Worm (Caenorhabditis elegans) whole organism, L3 larva: ENCODE results near the gene C29E4.17.

ENCODE experiments used
- R02D3.7 ChIP-seq: fragments of 150-350 bp; optimal IDR thresholded peaks from 2 replicates; lab custom pipeline; 2014; ENCODE audit warnings: missing biosample characterization, missing genetic modification characterization
- ZK546.5 ChIP-seq: sonication (generic microtip); optimal IDR thresholded peaks from 2 replicates; lab custom pipeline; 2017; ENCODE audit warnings: missing biosample characterization, missing genetic modification characterization
- aly-2 ChIP-seq: fragments of 150-350 bp; optimal IDR thresholded peaks from 2 replicates; lab custom pipeline; 2014; ENCODE audit warnings: missing biosample characterization, missing genetic modification characterization
- ceh-16 ChIP-seq: sonication (generic microtip); optimal IDR thresholded peaks from 2 replicates; lab custom pipeline; 2017; ENCODE audit warnings: missing biosample characterization, missing genetic modification characterization
- ceh-9 ChIP-seq: sonication (generic microtip); optimal IDR thresholded peaks from 2 replicates; lab custom pipeline; 2018; ENCODE audit warnings: missing biosample characterization, missing genetic modification characterization
- daf-12 ChIP-seq: fragments of 150-350 bp; optimal IDR thresholded peaks from 2 replicates; lab custom pipeline; 2014; ENCODE audit warnings: missing biosample characterization, missing genetic modification reagents, missing genetic modification characterization
- egl-27 ChIP-seq: sonication (generic microtip); optimal IDR thresholded peaks from 4 replicates; lab custom pipeline; 2017; ENCODE audit warnings: missing biosample characterization, missing genetic modification reagents, missing genetic modification characterization
- elt-1 ChIP-seq: fragments of 150-350 bp; optimal IDR thresholded peaks from 2 replicates; lab custom pipeline; 2014; ENCODE audit warnings: missing biosample characterization, missing genetic modification characterization
- elt-2 ChIP-seq: sonication (generic microtip); optimal IDR thresholded peaks from 2 replicates; lab custom pipeline; 2016; ENCODE audit warnings: missing genetic modification reagents, mild to moderate bottlenecking, missing genetic modification characterization, missing compliant biosample characterization
- elt-3 ChIP-seq, 3 experiments: fragments of 150-350 bp in 1 of 3; sonication (generic microtip) in 2 of 3; optimal IDR thresholded peaks; 2 replicates in 2 of 3; 4 replicates in 1 of 3; lab custom pipeline; 2014 to 2017; ENCODE audit warnings: missing biosample characterization in 3 of 3, missing genetic modification characterization in 3 of 3
- fkh-10 ChIP-seq: sonication (generic microtip); optimal IDR thresholded peaks from 2 replicates; lab custom pipeline; 2017; ENCODE audit warnings: missing biosample characterization, missing genetic modification reagents, missing genetic modification characterization
- fkh-2 ChIP-seq: fragments of 150-350 bp; optimal IDR thresholded peaks from 2 replicates; lab custom pipeline; 2014; ENCODE audit warnings: missing biosample characterization, missing genetic modification reagents, missing genetic modification characterization
- fos-1 ChIP-seq: fragments of 150-350 bp; optimal IDR thresholded peaks from 2 replicates; lab custom pipeline; 2014; ENCODE audit warnings: missing biosample characterization, missing genetic modification characterization
- hmg-11 ChIP-seq: sonication (generic microtip); optimal IDR thresholded peaks from 2 replicates; lab custom pipeline; 2016; ENCODE audit warnings: missing genetic modification characterization, missing compliant biosample characterization
- lin-15B ChIP-seq: fragments of 150-350 bp; optimal IDR thresholded peaks from 2 replicates; lab custom pipeline; 2014; ENCODE audit warnings: missing biosample characterization, missing genetic modification characterization
- lin-39 ChIP-seq: fragments of 150-350 bp; optimal IDR thresholded peaks from 2 replicates; lab custom pipeline; 2018; ENCODE audit warnings: missing biosample characterization, missing genetic modification reagents, missing genetic modification characterization
- mdl-1 ChIP-seq: fragments of 150-350 bp; optimal IDR thresholded peaks from 2 replicates; lab custom pipeline; 2014; ENCODE audit warnings: missing biosample characterization, missing genetic modification characterization
- nfya-1 ChIP-seq: sonication (generic microtip); optimal IDR thresholded peaks from 2 replicates; lab custom pipeline; 2017; ENCODE audit warnings: missing genetic modification characterization, mild to moderate bottlenecking, missing compliant biosample characterization, antibody characterized with exemption, moderate library complexity; ENCODE audit not compliant: insufficient read depth
- nhr-11 ChIP-seq: fragments of 150-350 bp; optimal IDR thresholded peaks from 2 replicates; lab custom pipeline; 2014; ENCODE audit warnings: missing biosample characterization, missing genetic modification characterization
- nhr-12 ChIP-seq: fragments of 150-350 bp; optimal IDR thresholded peaks from 2 replicates; lab custom pipeline; 2014; ENCODE audit warnings: missing biosample characterization, missing genetic modification characterization
- nhr-23 ChIP-seq: fragments of 150-350 bp; optimal IDR thresholded peaks from 2 replicates; lab custom pipeline; 2014; ENCODE audit warnings: missing biosample characterization, missing genetic modification reagents, missing genetic modification characterization
- nhr-25 ChIP-seq: sonication (generic microtip); optimal IDR thresholded peaks from 2 replicates; lab custom pipeline; 2017; ENCODE audit warnings: missing biosample characterization, missing genetic modification characterization
- nhr-28 ChIP-seq: fragments of 150-350 bp; optimal IDR thresholded peaks from 2 replicates; lab custom pipeline; 2014; ENCODE audit warnings: missing biosample characterization, missing genetic modification characterization
- nhr-43 ChIP-seq: sonication (generic microtip); optimal IDR thresholded peaks from 2 replicates; lab custom pipeline; 2016; ENCODE audit warnings: mild to moderate bottlenecking, missing genetic modification characterization, missing compliant biosample characterization; ENCODE audit not compliant: poor library complexity, severe bottlenecking
- nhr-67 ChIP-seq: fragments of 150-350 bp; optimal IDR thresholded peaks from 2 replicates; lab custom pipeline; 2014; ENCODE audit warnings: missing biosample characterization, missing genetic modification characterization
- nhr-76 ChIP-seq: fragments of 150-350 bp; sonication (generic microtip); optimal IDR thresholded peaks from 5 replicates; lab custom pipeline; 2014; ENCODE audit warnings: missing biosample characterization, missing genetic modification characterization
- nhr-77 ChIP-seq: fragments of 150-350 bp; optimal IDR thresholded peaks from 2 replicates; lab custom pipeline; 2014; ENCODE audit warnings: missing biosample characterization, missing genetic modification characterization
- pha-4 ChIP-seq: fragments of 150-350 bp; optimal IDR thresholded peaks from 2 replicates; lab custom pipeline; 2014; ENCODE audit warnings: missing biosample characterization, missing genetic modification reagents, missing genetic modification characterization
- sea-2 ChIP-seq: fragments of 150-350 bp; sonication (generic microtip); optimal IDR thresholded peaks from 4 replicates; lab custom pipeline; 2014; ENCODE audit warnings: missing biosample characterization, missing genetic modification reagents, missing genetic modification characterization
- skn-1 ChIP-seq: fragments of 150-350 bp; optimal IDR thresholded peaks from 2 replicates; lab custom pipeline; 2014; ENCODE audit warnings: missing biosample characterization, missing genetic modification characterization
- snpc-4 ChIP-seq: fragments of 150-350 bp; optimal IDR thresholded peaks from 2 replicates; lab custom pipeline; 2014; ENCODE audit warnings: missing biosample characterization, missing genetic modification characterization
- tbx-2 ChIP-seq: sonication (generic microtip); optimal IDR thresholded peaks from 2 replicates; lab custom pipeline; 2016; ENCODE audit warnings: mild to moderate bottlenecking, missing genetic modification characterization, missing compliant biosample characterization
- unc-39 ChIP-seq: sonication (generic microtip); optimal IDR thresholded peaks from 4 replicates; lab custom pipeline; 2017; ENCODE audit warnings: missing biosample characterization, missing genetic modification characterization
- zag-1 ChIP-seq: fragments of 150-350 bp; optimal IDR thresholded peaks from 2 replicates; lab custom pipeline; 2014; ENCODE audit warnings: missing biosample characterization, missing genetic modification characterization
- ztf-11 ChIP-seq: fragments of 150-350 bp; optimal IDR thresholded peaks from 2 replicates; lab custom pipeline; 2014; ENCODE audit warnings: missing biosample characterization, missing genetic modification characterization
- ztf-4 ChIP-seq: fragments of 150-350 bp; optimal IDR thresholded peaks from 2 replicates; lab custom pipeline; 2014; ENCODE audit warnings: missing biosample characterization, missing genetic modification characterization

Gene C29E4.17

ce11 chrIII:7919823-7920222 is 2.5 kb upstream of the C29E4.17 start, which contains the start of gene C29E4.14:
Gene C29E4.14 (plus strand): TSS chrIII:7920123.
- TF ChIP-seq mdl-1 (tag; lab: Kevin White, UChicago): no peak
- no peak for TF ChIP-seq nhr-43
- TF ChIP-seq fos-1 (tag; lab: Kevin White, UChicago): no peak
- TF ChIP-seq nhr-12: no peak

DNA sequence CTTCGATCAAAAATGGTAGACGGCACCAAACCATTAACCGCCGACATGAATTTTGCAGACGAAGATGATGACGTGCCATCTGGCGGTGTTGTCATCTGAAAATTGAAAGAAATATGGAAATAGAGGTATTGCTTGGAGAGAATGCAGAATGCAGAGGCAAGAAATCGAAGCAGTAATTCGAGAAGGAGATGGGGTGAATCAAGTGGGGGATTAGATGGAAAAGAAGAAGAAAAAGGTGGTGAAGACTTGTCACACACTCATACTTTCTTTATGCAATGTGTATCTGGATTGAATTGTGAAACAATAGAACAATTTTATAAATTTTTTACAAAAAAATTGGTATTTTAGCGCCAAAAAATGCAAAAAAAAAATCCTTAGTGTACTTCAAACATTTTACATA is 2.5 kb downstream of the C29E4.17 start, which contains the start of gene tag-250:
Gene tag-250 (minus strand): TSS at position 101 of the 400 bp plus-strand sequence.
- TF ChIP-seq elt-2 (tag; lab: Kevin White, UChicago): no peak
- no peak for TF ChIP-seq daf-12 (tag; lab: Kevin White, UChicago)
- TF ChIP-seq nhr-77 (tag; lab: Kevin White, UChicago): no peak
- TF ChIP-seq ceh-9 (tag; lab: Kevin White, UChicago): no peak
- TF ChIP-seq aly-2 (tag; lab: Kevin White, UChicago): no peak

- TF ChIP-seq pha-4 (tag; lab: Kevin White, UChicago): peak; percentile 48
- no peak for TF ChIP-seq tbx-2 (tag; lab: Kevin White, UChicago)
- TF ChIP-seq snpc-4 (tag; lab: Kevin White, UChicago): peak; percentile 3
These were observed 3.7 kb downstream of the C29E4.17 start for ce11 chrIII:7925968-7926367.

ce11 chrIII:7928549-7929129 is 6.3 kb downstream of the C29E4.17 start, which contains the start of the genes C29E4.13 and npp-15:
Gene C29E4.13 (minus strand): TSS chrIII:7928717.
Gene npp-15 (plus strand): TSS chrIII:7929043.
- TF ChIP-seq lin-15B (tag; lab: Kevin White, UChicago) (peak; percentile 61), nhr-23 (tag; lab: Kevin White, UChicago) (peak; percentile 13), nhr-67 (tag; lab: Kevin White, UChicago) (no peak), nhr-25 (peak; percentile 8), pha-4 (tag; lab: Kevin White, UChicago) (peak; percentile 71), elt-2 (tag; lab: Kevin White, UChicago) (peak; percentile 19), snpc-4 (tag; lab: Kevin White, UChicago) (peak; percentile 10), sea-2 (GFP tag; lab: Kevin White, UChicago) (no peak), nhr-12 (no peak), nhr-77 (tag; lab: Kevin White, UChicago) (no peak), ceh-16 (no peak), fkh-2 (no peak)

- peak; percentile 39 for TF ChIP-seq elt-2 (tag; lab: Kevin White, UChicago)
- TF ChIP-seq ZK546.5 (tag; lab: Kevin White, UChicago): no peak
These were observed 10.9 kb downstream of the C29E4.17 start, which contains the start of gene ran-2 for ce11 chrIII:7933235-7933634. Gene ran-2 (plus strand): TSS chrIII:7933535.

ce11 chrIII:7937548-7937947 is 15.2 kb downstream of the C29E4.17 start, which contains the start of gene C29E4.10:
Gene C29E4.10 (plus strand): TSS chrIII:7937848.
- no peak for TF ChIP-seq fos-1 (tag; lab: Kevin White, UChicago)
- TF ChIP-seq nhr-28 (tag; lab: Kevin White, UChicago): no peak
- TF ChIP-seq daf-12 (tag; lab: Kevin White, UChicago): no peak
- no peak for TF ChIP-seq elt-1 (tag; lab: Kevin White, UChicago)
- no peak for TF ChIP-seq ztf-4 (tag; lab: Kevin White, UChicago)
- no peak for TF ChIP-seq nhr-67 (tag; lab: Kevin White, UChicago)
- TF ChIP-seq lin-39 (tag; lab: Kevin White, UChicago): no peak

ce11 chrIII:7940819-7941218 is 18.5 kb downstream of the C29E4.17 start, which contains the start of gene C29E4.12:
Gene C29E4.12 (plus strand): TSS chrIII:7941151.
- TF ChIP-seq ztf-11: no peak
- no peak for TF ChIP-seq ceh-9 (tag; lab: Kevin White, UChicago)
- TF ChIP-seq skn-1 (tag; lab: Kevin White, UChicago): no peak
- peak; percentile 17 for TF ChIP-seq R02D3.7 (tag; lab: Kevin White, UChicago)
- peak; percentile 48 for TF ChIP-seq nhr-77 (tag; lab: Kevin White, UChicago)
- peak; percentile 84 for TF ChIP-seq nhr-23 (tag; lab: Kevin White, UChicago)
- TF ChIP-seq nhr-76 (tag; lab: Kevin White, UChicago): no peak
- no peak for TF ChIP-seq elt-2 (tag; lab: Kevin White, UChicago)
- TF ChIP-seq ceh-16: no peak
- no peak for TF ChIP-seq aly-2 (tag; lab: Kevin White, UChicago)
- TF ChIP-seq elt-3 (tag; optimal IDR thresholded peaks at IDR 0.05; lab: Kevin White, UChicago): no peak
- no peak for TF ChIP-seq elt-1 (tag; lab: Kevin White, UChicago)
- TF ChIP-seq nhr-11 (tag; lab: Kevin White, UChicago): no peak
- peak; percentile 83 for TF ChIP-seq nfya-1
- TF ChIP-seq tbx-2 (tag; lab: Kevin White, UChicago): no peak
- peak; percentile 91 for TF ChIP-seq lin-15B (tag; lab: Kevin White, UChicago)
- TF ChIP-seq lin-39 (tag; lab: Kevin White, UChicago): peak; percentile 41
- no peak for TF ChIP-seq ztf-4 (tag; lab: Kevin White, UChicago)
- TF ChIP-seq nhr-12: no peak
- TF ChIP-seq nhr-43: peak; percentile 39
- no peak for TF ChIP-seq unc-39 (tag; lab: Kevin White, UChicago)
- no peak for TF ChIP-seq zag-1 (tag; lab: Kevin White, UChicago)
- TF ChIP-seq fkh-10: peak; percentile 26
- TF ChIP-seq hmg-11 (tag; lab: Kevin White, UChicago): peak; percentile 38
- TF ChIP-seq fkh-2: no peak
- TF ChIP-seq egl-27 (tag; lab: Kevin White, UChicago): no peak
- TF ChIP-seq pha-4 (tag; lab: Kevin White, UChicago): peak; percentile 79
- no peak for TF ChIP-seq sea-2 (GFP tag; lab: Kevin White, UChicago)
